Worm (Caenorhabditis elegans) whole organism, L2 larva: ENCODE data around the gene Y102E9.6.
A peak's percentile ranks its signal among the peaks of the same experiment; 100 is the strongest.

Experiments used
- F13H6.1 ChIP-seq: sonication (generic microtip); optimal IDR thresholded peaks from 2 replicates; lab custom pipeline; 2016; ENCODE audit warnings: missing genetic modification characterization, missing compliant biosample characterization
- ama-1 ChIP-seq: fragments of 150-350 bp; optimal IDR thresholded peaks from 2 replicates; lab custom pipeline; 2018; ENCODE audit warnings: inconsistent platforms
- fos-1 ChIP-seq: fragments of 150-350 bp; optimal IDR thresholded peaks from 2 replicates; lab custom pipeline; 2014; ENCODE audit warnings: missing biosample characterization, missing genetic modification characterization
- lin-39 ChIP-seq: fragments of 150-350 bp; optimal IDR thresholded peaks from 2 replicates; lab custom pipeline; 2014; ENCODE audit warnings: missing biosample characterization, missing genetic modification reagents, missing genetic modification characterization
- lsy-2 ChIP-seq, 2 experiments: fragments of 150-350 bp in 1 of 2; sonication (generic microtip) in 1 of 2; optimal IDR thresholded peaks; 2 replicates each; lab custom pipeline; 2014 to 2017; ENCODE audit warnings: missing biosample characterization in 2 of 2, missing genetic modification characterization in 2 of 2
- mbf-1 ChIP-seq: sonication (generic microtip); optimal IDR thresholded peaks from 2 replicates; lab custom pipeline; 2017; ENCODE audit warnings: missing biosample characterization, missing genetic modification characterization
- nhr-23 ChIP-seq: fragments of 150-350 bp; optimal IDR thresholded peaks from 2 replicates; lab custom pipeline; 2014; ENCODE audit warnings: missing biosample characterization, missing genetic modification reagents, missing genetic modification characterization
- nhr-25 ChIP-seq: fragments of 150-350 bp; sonication (generic microtip); optimal IDR thresholded peaks from 3 replicates; lab custom pipeline; 2014; ENCODE audit warnings: missing biosample characterization, missing genetic modification characterization
- nhr-6 ChIP-seq: fragments of 150-350 bp; optimal IDR thresholded peaks from 2 replicates; lab custom pipeline; 2014; ENCODE audit warnings: missing biosample characterization, missing genetic modification characterization
- nhr-77 ChIP-seq: fragments of 150-350 bp; optimal IDR thresholded peaks from 2 replicates; lab custom pipeline; 2014; ENCODE audit warnings: missing biosample characterization, missing genetic modification characterization
- ztf-11 ChIP-seq: sonication (generic microtip); optimal IDR thresholded peaks from 2 replicates; lab custom pipeline; 2017; ENCODE audit warnings: missing biosample characterization, missing genetic modification characterization

DNA sequence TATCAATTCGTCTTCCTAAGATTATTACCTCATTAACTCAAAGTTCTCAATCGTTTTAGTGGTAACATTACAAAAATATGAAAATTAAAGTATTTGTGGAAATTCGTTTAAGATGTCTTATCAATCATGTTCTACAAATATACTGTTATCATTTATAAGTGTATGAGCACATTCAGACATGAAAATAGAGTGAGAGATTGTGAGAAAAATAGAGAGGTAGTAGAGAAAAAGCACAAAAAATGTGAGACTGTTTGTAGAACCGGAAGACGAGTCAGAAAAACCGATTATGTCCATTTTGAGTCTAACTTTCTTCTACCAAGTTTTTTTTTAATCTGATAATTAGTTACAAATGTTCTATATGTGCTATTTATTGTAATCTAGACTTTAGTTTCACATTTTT is 43.2 kb downstream of the Y102E9.6 start:
- no peak for TF ChIP-seq lin-39 (tag; lab: Kevin White, UChicago)
- TF ChIP-seq nhr-23 (tag; lab: Kevin White, UChicago): no peak
- TF ChIP-seq ztf-11 (tag; lab: Kevin White, UChicago): no peak
- TF ChIP-seq F13H6.1 (tag; lab: Kevin White, UChicago): no peak
- TF ChIP-seq mbf-1: no peak
- no peak for TF ChIP-seq nhr-6
- no peak for TF ChIP-seq nhr-25 (tag; lab: Kevin White, UChicago)
- no peak for TF ChIP-seq ama-1
- TF ChIP-seq lsy-2 (tag; optimal IDR thresholded peaks at IDR 0.05; lab: Kevin White, UChicago): no peak
- peak; percentile 93 for TF ChIP-seq fos-1 (tag; lab: Kevin White, UChicago)
- TF ChIP-seq nhr-77: no peak
